Fruit fly (Drosophila melanogaster) whole organism, embryonic: ENCODE data around the gene hale.
A peak's percentile ranks its signal among the peaks of the same experiment; 100 is the strongest.

Experiments
- Antp ChIP-seq: fragments of 200-800 bp; sonication (Bioruptor generic); optimal IDR thresholded peaks from 3 replicates; lab custom pipeline; 2016; ENCODE audit warnings: missing biosample characterization, missing genetic modification characterization
- Atf-2 ChIP-seq: fragments of 200-800 bp; sonication (Bioruptor generic); optimal IDR thresholded peaks from 2 replicates; lab custom pipeline; 2016; ENCODE audit warnings: missing biosample characterization, missing genetic modification characterization
- Bgb ChIP-seq: fragments of 200-800 bp; sonication (Bioruptor generic); IDR thresholded peaks from 2 replicates; pipeline ENCODE4 v1.3.6; 2022; ENCODE audit warnings: missing biosample characterization, missing genetic modification characterization; ENCODE audit not compliant: partially characterized antibody
- C15 ChIP-seq: fragments of 200-800 bp; sonication (Bioruptor generic); IDR thresholded peaks from 3 replicates; pipeline ENCODE4 v1.3.6; 2022; ENCODE audit warnings: missing biosample characterization, missing genetic modification characterization
- CG10366 ChIP-seq: fragments of 200-800 bp; sonication (Bioruptor generic); IDR thresholded peaks from 2 replicates; pipeline ENCODE4 v1.3.6; 2022; ENCODE audit warnings: missing biosample characterization, missing genetic modification characterization
- CG10462 ChIP-seq: fragments of 200-800 bp; sonication (Bioruptor generic); optimal IDR thresholded peaks from 2 replicates; lab custom pipeline; 2016; ENCODE audit warnings: missing biosample characterization, missing genetic modification characterization
- CG12391 ChIP-seq: fragments of 200-800 bp; sonication (Bioruptor generic); optimal IDR thresholded peaks from 3 replicates; lab custom pipeline; 2018; ENCODE audit warnings: missing biosample characterization, mild to moderate bottlenecking, missing genetic modification characterization, moderate library complexity
- CG13287 ChIP-seq: fragments of 200-800 bp; sonication (Bioruptor generic); IDR thresholded peaks from 2 replicates; pipeline ENCODE4 v1.3.6; 2022; ENCODE audit warnings: missing biosample characterization, missing genetic modification characterization; ENCODE audit not compliant: partially characterized antibody
- CG13775 ChIP-seq: fragments of 200-800 bp; sonication (Bioruptor generic); optimal IDR thresholded peaks from 3 replicates; lab custom pipeline; 2017; ENCODE audit warnings: missing biosample characterization, mild to moderate bottlenecking, missing genetic modification characterization
- CG14710 ChIP-seq: fragments of 200-800 bp; sonication (Bioruptor generic); optimal IDR thresholded peaks from 3 replicates; lab custom pipeline; 2019; ENCODE audit warnings: missing biosample characterization, mild to moderate bottlenecking, missing genetic modification characterization, moderate library complexity
- CG15269 ChIP-seq: fragments of 200-800 bp; sonication (Bioruptor generic); optimal IDR thresholded peaks from 2 replicates; lab custom pipeline; 2018; ENCODE audit warnings: missing biosample characterization, mild to moderate bottlenecking, missing genetic modification characterization, moderate library complexity
- CG17802 ChIP-seq: fragments of 200-800 bp; sonication (Bioruptor generic); optimal IDR thresholded peaks from 2 replicates; lab custom pipeline; 2018; ENCODE audit warnings: missing biosample characterization, mild to moderate bottlenecking, missing genetic modification characterization, moderate library complexity
- CG18011 ChIP-seq: fragments of 200-800 bp; sonication (Bioruptor generic); optimal IDR thresholded peaks from 2 replicates; lab custom pipeline; 2017; ENCODE audit warnings: missing biosample characterization, missing genetic modification characterization, mild to moderate bottlenecking, moderate library complexity, missing genotype
- CG1832 ChIP-seq: fragments of 200-800 bp; sonication (Bioruptor generic); optimal IDR thresholded peaks from 2 replicates; lab custom pipeline; 2017; ENCODE audit warnings: missing biosample characterization, mild to moderate bottlenecking, missing genetic modification characterization, inconsistent platforms
- CG18476 ChIP-seq: fragments of 200-800 bp; sonication (Bioruptor generic); optimal IDR thresholded peaks from 2 replicates; lab custom pipeline; 2016; ENCODE audit warnings: missing biosample characterization, mild to moderate bottlenecking, missing genetic modification characterization
- CG2199 ChIP-seq: fragments of 200-800 bp; sonication (Bioruptor generic); IDR thresholded peaks from 3 replicates; pipeline ENCODE4 v1.3.6; 2022; ENCODE audit warnings: missing biosample characterization, missing genetic modification characterization
- CG2712 ChIP-seq: fragments of 200-800 bp; optimal IDR thresholded peaks from 3 replicates; lab custom pipeline; 2019; ENCODE audit warnings: missing biosample characterization, mild to moderate bottlenecking, missing genetic modification characterization, moderate library complexity
- CG31224 ChIP-seq: fragments of 200-800 bp; sonication (Bioruptor generic); IDR thresholded peaks from 2 replicates; pipeline ENCODE4 v1.3.6; 2022; ENCODE audit warnings: missing biosample characterization, missing genetic modification characterization
- CG31441 ChIP-seq: fragments of 200-800 bp; sonication (Bioruptor generic); IDR thresholded peaks from 2 replicates; pipeline ENCODE4 v1.3.6; 2022; ENCODE audit warnings: missing biosample characterization, missing genetic modification characterization
- CG32772 ChIP-seq: fragments of 200-800 bp; sonication (Bioruptor generic); IDR thresholded peaks from 2 replicates; pipeline ENCODE4 v1.3.6; 2022; ENCODE audit warnings: missing biosample characterization, missing genetic modification characterization
- CG34422 ChIP-seq: fragments of 200-800 bp; sonication (Bioruptor generic); IDR thresholded peaks from 3 replicates; pipeline ENCODE4 v1.3.6; 2022; ENCODE audit warnings: missing biosample characterization, missing genetic modification characterization
- CG3995 ChIP-seq: fragments of 200-800 bp; sonication (Bioruptor generic); optimal IDR thresholded peaks from 3 replicates; lab custom pipeline; 2016; ENCODE audit warnings: missing biosample characterization, missing genetic modification characterization
- CG4854 ChIP-seq: fragments of 200-800 bp; sonication (Bioruptor generic); optimal IDR thresholded peaks from 2 replicates; lab custom pipeline; 2016; ENCODE audit warnings: missing biosample characterization, missing genetic modification characterization, inconsistent platforms
- CG6689 ChIP-seq: fragments of 200-800 bp; sonication (Bioruptor generic); IDR thresholded peaks from 2 replicates; pipeline ENCODE4 v1.3.6; 2022; ENCODE audit warnings: missing biosample characterization, missing genetic modification characterization
- CG6765 ChIP-seq: fragments of 200-800 bp; sonication (Bioruptor generic); optimal IDR thresholded peaks from 3 replicates; lab custom pipeline; 2017; ENCODE audit warnings: missing biosample characterization, mild to moderate bottlenecking, missing genetic modification characterization
- CG6813 ChIP-seq: fragments of 200-800 bp; sonication (Bioruptor generic); optimal IDR thresholded peaks from 2 replicates; lab custom pipeline; 2017; ENCODE audit warnings: missing biosample characterization, missing genetic modification characterization, mild to moderate bottlenecking, moderate library complexity, missing genetic modification reagents
- CG7556 ChIP-seq: fragments of 200-800 bp; sonication (Bioruptor generic); optimal IDR thresholded peaks from 2 replicates; lab custom pipeline; 2017; ENCODE audit warnings: missing biosample characterization, mild to moderate bottlenecking, missing genetic modification characterization
- CG7745 ChIP-seq: fragments of 200-800 bp; sonication (Bioruptor generic); optimal IDR thresholded peaks from 2 replicates; lab custom pipeline; 2018; ENCODE audit warnings: missing biosample characterization, mild to moderate bottlenecking, missing genetic modification characterization, moderate library complexity
- E2f2 ChIP-seq: fragments of 200-800 bp; sonication (Bioruptor generic); IDR thresholded peaks from 2 replicates; pipeline ENCODE4 v1.3.6; 2022; ENCODE audit warnings: missing biosample characterization, missing genetic modification characterization
- Fer3 ChIP-seq: fragments of 200-800 bp; sonication (Bioruptor generic); optimal IDR thresholded peaks from 2 replicates; lab custom pipeline; 2018; ENCODE audit warnings: missing biosample characterization, mild to moderate bottlenecking, missing genetic modification characterization, moderate library complexity
- HLHmδ ChIP-seq: fragments of 200-800 bp; sonication (Bioruptor generic); optimal IDR thresholded peaks from 2 replicates; lab custom pipeline; 2018; ENCODE audit warnings: missing biosample characterization, mild to moderate bottlenecking, missing genetic modification characterization, moderate library complexity
- Hand ChIP-seq: fragments of 200-800 bp; sonication (Bioruptor generic); optimal IDR thresholded peaks from 2 replicates; lab custom pipeline; 2017; ENCODE audit warnings: mild to moderate bottlenecking, missing biosample characterization, missing genetic modification reagents, missing genetic modification characterization
- Hsf ChIP-seq: fragments of 200-800 bp; sonication (Bioruptor generic); optimal IDR thresholded peaks from 3 replicates; lab custom pipeline; 2016; ENCODE audit warnings: missing biosample characterization, missing genetic modification characterization
- Lim3 ChIP-seq: fragments of 200-800 bp; sonication (Bioruptor generic); IDR thresholded peaks from 2 replicates; pipeline ENCODE4 v1.3.6; 2022; ENCODE audit warnings: missing biosample characterization, missing genetic modification characterization
- Optix ChIP-seq: fragments of 200-800 bp; sonication (Bioruptor generic); IDR thresholded peaks from 3 replicates; pipeline ENCODE4 v1.3.6; 2022; ENCODE audit warnings: missing biosample characterization, missing genetic modification characterization
- ara ChIP-seq: fragments of 200-800 bp; sonication (Bioruptor generic); IDR thresholded peaks from 2 replicates; pipeline ENCODE4 v1.3.6; 2022; ENCODE audit warnings: missing biosample characterization, missing genetic modification characterization
- crol ChIP-seq: fragments of 200-800 bp; sonication (Bioruptor generic); IDR thresholded peaks from 2 replicates; pipeline ENCODE4 v1.3.6; 2022; ENCODE audit warnings: missing biosample characterization, missing genetic modification characterization
- dan ChIP-seq: fragments of 200-800 bp; sonication (Bioruptor generic); IDR thresholded peaks from 2 replicates; pipeline ENCODE4 v1.3.6; 2022; ENCODE audit warnings: missing biosample characterization, missing genetic modification characterization
- dmrt99B ChIP-seq: fragments of 200-800 bp; sonication (Bioruptor generic); optimal IDR thresholded peaks from 2 replicates; lab custom pipeline; 2018; ENCODE audit warnings: missing biosample characterization, mild to moderate bottlenecking, missing genetic modification characterization, moderate library complexity
- klu ChIP-seq: fragments of 200-800 bp; sonication (Bioruptor generic); IDR thresholded peaks from 2 replicates; pipeline ENCODE4 v1.3.6; 2022; ENCODE audit warnings: missing biosample characterization, missing genetic modification characterization
- p53 ChIP-seq: fragments of 200-800 bp; sonication (Bioruptor generic); optimal IDR thresholded peaks from 2 replicates; lab custom pipeline; 2016; ENCODE audit warnings: missing biosample characterization, missing genetic modification characterization
- pb ChIP-seq: fragments of 200-800 bp; sonication (Bioruptor generic); optimal IDR thresholded peaks from 3 replicates; lab custom pipeline; 2016; ENCODE audit warnings: missing biosample characterization, missing genetic modification characterization
- rib ChIP-seq: fragments of 200-800 bp; sonication (Bioruptor generic); IDR thresholded peaks from 2 replicates; pipeline ENCODE4 v1.3.6; 2022; ENCODE audit warnings: missing biosample characterization, missing genetic modification characterization
- sc ChIP-seq, 3 experiments: fragments of >200 bp in 2 of 3; fragments of 200-800 bp in 1 of 3; sonication (Bioruptor generic) in 1 of 3; optimal IDR thresholded peaks; 2 replicates in 2 of 3; 3 replicates in 1 of 3; lab custom pipeline; 2017; ENCODE audit warnings: mild to moderate bottlenecking in 1 of 3, missing biosample characterization in 1 of 3, missing genetic modification characterization in 1 of 3, missing genetic modification reagents in 1 of 3
- tio ChIP-seq: fragments of 200-800 bp; sonication (Bioruptor generic); optimal IDR thresholded peaks from 2 replicates; lab custom pipeline; 2017; ENCODE audit warnings: missing biosample characterization, missing genetic modification characterization, inconsistent platforms
- toy ChIP-seq: fragments of 200-800 bp; sonication (Bioruptor generic); IDR thresholded peaks from 2 replicates; pipeline ENCODE4 v1.3.6; 2022; ENCODE audit warnings: missing biosample characterization, missing genetic modification characterization
- unpg ChIP-seq: fragments of 200-800 bp; sonication (Bioruptor generic); optimal IDR thresholded peaks from 3 replicates; lab custom pipeline; 2018; ENCODE audit warnings: missing biosample characterization, mild to moderate bottlenecking, missing genetic modification characterization, moderate library complexity
- wdn ChIP-seq: fragments of 200-800 bp; sonication (Bioruptor generic); IDR thresholded peaks from 2 replicates; pipeline ENCODE4 v1.3.6; 2022; ENCODE audit warnings: missing biosample characterization, missing genetic modification characterization

hale gene

dm6 chr3L:20002482-20003234, 17.0 kb upstream of the hale start, which contains the start of gene CG7668 (continued):
- peak; percentile 87 for TF ChIP-seq rib (GFP tag; lab: Robert Waterston, UW)
- TF ChIP-seq CG1832 (GFP tag; lab: Kevin White, UChicago): no peak
- TF ChIP-seq CG18011 (GFP tag; lab: Kevin White, UChicago): peak; percentile 75
- TF ChIP-seq toy (GFP tag; lab: Robert Waterston, UW): no peak; the same call in 1 of the 2 replicates
- peak; percentile 74 for TF ChIP-seq p53 (GFP tag; lab: Kevin White, UChicago)
- TF ChIP-seq CG15269: peak; percentile 92
- TF ChIP-seq CG3995 (GFP tag; lab: Kevin White, UChicago): peak; percentile 57
- peak; percentile 82 for TF ChIP-seq tio (GFP tag; lab: Kevin White, UChicago)
- peak; percentile 68 for TF ChIP-seq E2f2 (GFP tag; lab: Robert Waterston, UW)
- TF ChIP-seq CG14710: peak; percentile 92
- peak; percentile 88 for TF ChIP-seq CG6689
- peak; percentile 87 for TF ChIP-seq CG18476 (GFP tag; lab: Kevin White, UChicago)
- peak; percentile 76 for TF ChIP-seq CG6765 (GFP tag; lab: Kevin White, UChicago)
- peak; percentile 75 for TF ChIP-seq CG6813
- peak; percentile 84 for TF ChIP-seq CG7556
- peak; percentile 90 for TF ChIP-seq Hsf (GFP tag; lab: Kevin White, UChicago)
- peak; percentile 79 for TF ChIP-seq Atf-2 (GFP tag; lab: Kevin White, UChicago)
- TF ChIP-seq CG12391: peak; percentile 96
- TF ChIP-seq CG32772 (GFP tag; lab: Robert Waterston, UW): no peak
- peak; percentile 67 for TF ChIP-seq CG17802
- no peak for TF ChIP-seq sc (optimal IDR thresholded peaks at IDR 0.05; lab: Kevin White, UChicago)
- TF ChIP-seq sc (GFP tag; optimal IDR thresholded peaks at IDR 0.05; lab: Kevin White, UChicago): peak; percentile 58
- TF ChIP-seq CG34422 (GFP tag; lab: Robert Waterston, UW): no peak; the same call in 2 of the 3 replicates
- TF ChIP-seq CG2712 (tag; lab: Kevin White, UChicago): peak; percentile 94
- no peak for TF ChIP-seq crol (GFP tag; lab: Robert Waterston, UW)
- TF ChIP-seq Lim3: no peak; the same call in 1 of the 2 replicates
- TF ChIP-seq ara (GFP tag; lab: Robert Waterston, UW): no peak; the same call in 1 of the 2 replicates
- peak; percentile 86; the same call in 1 of the 2 replicates for TF ChIP-seq wdn
- TF ChIP-seq CG13287 (GFP tag; lab: Robert Waterston, UW): peak; percentile 32; the same call in 1 of the 2 replicates
- TF ChIP-seq Fer3 (tag; lab: Kevin White, UChicago): peak; percentile 93
- TF ChIP-seq CG2199: peak; percentile 76; the same call in 1 of the 3 replicates
- TF ChIP-seq Antp (GFP tag; lab: Kevin White, UChicago): peak; percentile 82
- TF ChIP-seq CG10366 (GFP tag; lab: Robert Waterston, UW): peak; percentile 87; the same call in 1 of the 2 replicates
- TF ChIP-seq CG10462: peak; percentile 63
- TF ChIP-seq CG31441 (GFP tag; lab: Robert Waterston, UW): peak; percentile 94
- TF ChIP-seq klu (GFP tag; lab: Robert Waterston, UW): no peak; the same call in 1 of the 2 replicates
- no peak for TF ChIP-seq HLHmδ (GFP tag; lab: Kevin White, UChicago)
- no peak for TF ChIP-seq CG7745 (tag; lab: Kevin White, UChicago)
- peak; percentile 84 for TF ChIP-seq CG13775
- peak; percentile 79; the same call in 1 of the 3 replicates for TF ChIP-seq C15 (GFP tag; lab: Robert Waterston, UW)
- peak; percentile 78 for TF ChIP-seq CG4854 (GFP tag; lab: Kevin White, UChicago)
- TF ChIP-seq dmrt99B (tag; lab: Kevin White, UChicago): peak; percentile 89
- peak; percentile 95 for TF ChIP-seq unpg (GFP tag; lab: Kevin White, UChicago)
- TF ChIP-seq Hand: peak; percentile 70
- no peak for TF ChIP-seq CG31224 (GFP tag; lab: Robert Waterston, UW)
- no peak for TF ChIP-seq Bgb (GFP tag; lab: Robert Waterston, UW)
- TF ChIP-seq dan (GFP tag; lab: Robert Waterston, UW): no peak
- peak; percentile 47 for TF ChIP-seq pb
- no peak for TF ChIP-seq Optix (GFP tag; lab: Robert Waterston, UW)
